Worm (Caenorhabditis elegans) whole organism, late embryonic: ENCODE data around the gene txt-9.

ENCODE experiments used
- C08G9.2 ChIP-seq: sonication (generic microtip); optimal IDR thresholded peaks from 2 replicates; lab custom pipeline; 2016; ENCODE audit warnings: mild to moderate bottlenecking, missing genetic modification characterization, moderate library complexity, missing compliant biosample characterization
- F13H6.1 ChIP-seq: sonication (generic microtip); optimal IDR thresholded peaks from 2 replicates; lab custom pipeline; 2016; ENCODE audit warnings: missing genetic modification characterization, missing compliant biosample characterization
- K02D7.2 ChIP-seq: sonication (generic microtip); optimal IDR thresholded peaks from 2 replicates; lab custom pipeline; 2017; ENCODE audit warnings: mild to moderate bottlenecking, missing genetic modification characterization, missing compliant biosample characterization
- T23F11.4 ChIP-seq: fragments of 200-800 bp; sonication (Bioruptor generic); optimal IDR thresholded peaks from 2 replicates; lab custom pipeline; 2018; ENCODE audit warnings: mild to moderate bottlenecking, missing genetic modification characterization, missing compliant biosample characterization
- ahr-1 ChIP-seq: sonication (generic microtip); optimal IDR thresholded peaks from 2 replicates; lab custom pipeline; 2016; ENCODE audit warnings: missing genetic modification characterization, missing compliant biosample characterization
- ama-1 ChIP-seq: fragments of 150-350 bp; optimal IDR thresholded peaks from 2 replicates; lab custom pipeline; 2014
- ceh-14 ChIP-seq: sonication (generic microtip); optimal IDR thresholded peaks from 2 replicates; lab custom pipeline; 2016; ENCODE audit warnings: missing genotype, missing genetic modification characterization, missing compliant biosample characterization
- ceh-19 ChIP-seq: fragments of 200-800 bp; sonication (Bioruptor generic); optimal IDR thresholded peaks from 2 replicates; lab custom pipeline; 2018; ENCODE audit warnings: mild to moderate bottlenecking, missing genetic modification characterization, missing compliant biosample characterization
- ceh-2 ChIP-seq: sonication (generic microtip); optimal IDR thresholded peaks from 2 replicates; lab custom pipeline; 2016; ENCODE audit warnings: missing genotype, missing genetic modification characterization, missing compliant biosample characterization
- ceh-31 ChIP-seq: sonication (generic microtip); optimal IDR thresholded peaks from 2 replicates; lab custom pipeline; 2016; ENCODE audit warnings: missing genetic modification characterization, missing compliant biosample characterization
- ceh-34 ChIP-seq: sonication (generic microtip); optimal IDR thresholded peaks from 2 replicates; lab custom pipeline; 2016; ENCODE audit warnings: mild to moderate bottlenecking, missing genetic modification characterization, missing compliant biosample characterization
- ceh-45 ChIP-seq: fragments of 200-800 bp; sonication (Bioruptor generic); IDR thresholded peaks from 2 replicates; pipeline ENCODE4 v1.3.6; 2022; ENCODE audit warnings: missing genetic modification reagents, missing genetic modification characterization, missing compliant biosample characterization
- ceh-9 ChIP-seq: sonication (generic microtip); optimal IDR thresholded peaks from 2 replicates; lab custom pipeline; 2016; ENCODE audit warnings: mild to moderate bottlenecking, missing genetic modification characterization, inconsistent platforms, missing compliant biosample characterization
- dve-1 ChIP-seq: sonication (generic microtip); optimal IDR thresholded peaks from 2 replicates; lab custom pipeline; 2017; ENCODE audit warnings: antibody characterized with exemption, mild to moderate bottlenecking, missing genetic modification characterization, missing compliant biosample characterization
- elt-2 ChIP-seq: sonication (generic microtip); optimal IDR thresholded peaks from 2 replicates; lab custom pipeline; 2016; ENCODE audit warnings: missing genetic modification reagents, missing genetic modification characterization, missing compliant biosample characterization
- ets-4 ChIP-seq: sonication (generic microtip); optimal IDR thresholded peaks from 2 replicates; lab custom pipeline; 2016; ENCODE audit warnings: missing genetic modification characterization, missing compliant biosample characterization
- fax-1 ChIP-seq: sonication (generic microtip); optimal IDR thresholded peaks from 2 replicates; lab custom pipeline; 2016; ENCODE audit warnings: missing genotype, missing genetic modification characterization, missing compliant biosample characterization
- hlh-15 ChIP-seq: sonication (generic microtip); optimal IDR thresholded peaks from 2 replicates; lab custom pipeline; 2016; ENCODE audit warnings: missing genetic modification characterization, missing compliant biosample characterization
- hlh-8 ChIP-seq: sonication (generic microtip); optimal IDR thresholded peaks from 2 replicates; lab custom pipeline; 2016; ENCODE audit warnings: missing genotype, missing genetic modification characterization, missing compliant biosample characterization
- lim-6 ChIP-seq: sonication (generic microtip); optimal IDR thresholded peaks from 2 replicates; lab custom pipeline; 2016; ENCODE audit warnings: missing genetic modification characterization, missing compliant biosample characterization
- mec-3 ChIP-seq: sonication (generic microtip); optimal IDR thresholded peaks from 2 replicates; lab custom pipeline; 2016; ENCODE audit warnings: borderline replicate concordance, missing genetic modification characterization, missing compliant biosample characterization
- nfya-1 ChIP-seq: sonication (generic microtip); optimal IDR thresholded peaks from 2 replicates; lab custom pipeline; 2017; ENCODE audit warnings: missing genetic modification characterization, mild to moderate bottlenecking, missing compliant biosample characterization, antibody characterized with exemption, moderate library complexity
- nhr-11 ChIP-seq: fragments of 150-350 bp; optimal IDR thresholded peaks from 2 replicates; lab custom pipeline; 2014; ENCODE audit warnings: missing biosample characterization, missing genetic modification characterization
- npax-4 ChIP-seq: sonication (generic microtip); optimal IDR thresholded peaks from 2 replicates; lab custom pipeline; 2016; ENCODE audit warnings: missing genetic modification characterization, missing compliant biosample characterization
- pag-3 ChIP-seq: sonication (generic microtip); optimal IDR thresholded peaks from 2 replicates; lab custom pipeline; 2016; ENCODE audit warnings: missing compliant biosample characterization, missing genetic modification characterization, borderline replicate concordance
- pax-1 ChIP-seq: fragments of 150-350 bp; optimal IDR thresholded peaks from 2 replicates; lab custom pipeline; 2014; ENCODE audit warnings: missing biosample characterization, missing genetic modification characterization
- pqm-1 ChIP-seq: sonication (generic microtip); optimal IDR thresholded peaks from 2 replicates; lab custom pipeline; 2016; ENCODE audit warnings: missing genetic modification characterization, missing compliant biosample characterization
- rnt-1 ChIP-seq: sonication (generic microtip); optimal IDR thresholded peaks from 2 replicates; lab custom pipeline; 2016; ENCODE audit warnings: missing genetic modification characterization, missing compliant biosample characterization
- sdc-2 ChIP-seq: sonication (generic microtip); optimal IDR thresholded peaks from 2 replicates; lab custom pipeline; 2016; ENCODE audit warnings: missing genotype, missing genetic modification characterization, missing compliant biosample characterization
- sox-2 ChIP-seq: fragments of 200-800 bp; sonication (Bioruptor generic); IDR thresholded peaks from 2 replicates; pipeline ENCODE4 v1.3.6; 2022; ENCODE audit warnings: missing genetic modification reagents, missing genetic modification characterization, missing compliant biosample characterization
- tbx-2 ChIP-seq: sonication (generic microtip); optimal IDR thresholded peaks from 2 replicates; lab custom pipeline; 2016; ENCODE audit warnings: missing genetic modification characterization, missing compliant biosample characterization
- tbx-7 ChIP-seq: sonication (generic microtip); optimal IDR thresholded peaks from 2 replicates; lab custom pipeline; 2016; ENCODE audit warnings: missing genotype, missing genetic modification characterization, missing compliant biosample characterization
- unc-42 ChIP-seq: sonication (generic microtip); optimal IDR thresholded peaks from 2 replicates; lab custom pipeline; 2016; ENCODE audit warnings: missing genotype, missing genetic modification characterization, missing compliant biosample characterization
- unc-86 ChIP-seq: sonication (generic microtip); optimal IDR thresholded peaks from 2 replicates; lab custom pipeline; 2016; ENCODE audit warnings: missing genetic modification characterization, missing compliant biosample characterization
- zip-5 ChIP-seq: sonication (generic microtip); optimal IDR thresholded peaks from 2 replicates; lab custom pipeline; 2016; ENCODE audit warnings: missing genetic modification characterization, missing compliant biosample characterization
- ztf-16 ChIP-seq: sonication (generic microtip); optimal IDR thresholded peaks from 2 replicates; lab custom pipeline; 2017; ENCODE audit warnings: missing genetic modification characterization, missing compliant biosample characterization

Gene txt-9

DNA sequence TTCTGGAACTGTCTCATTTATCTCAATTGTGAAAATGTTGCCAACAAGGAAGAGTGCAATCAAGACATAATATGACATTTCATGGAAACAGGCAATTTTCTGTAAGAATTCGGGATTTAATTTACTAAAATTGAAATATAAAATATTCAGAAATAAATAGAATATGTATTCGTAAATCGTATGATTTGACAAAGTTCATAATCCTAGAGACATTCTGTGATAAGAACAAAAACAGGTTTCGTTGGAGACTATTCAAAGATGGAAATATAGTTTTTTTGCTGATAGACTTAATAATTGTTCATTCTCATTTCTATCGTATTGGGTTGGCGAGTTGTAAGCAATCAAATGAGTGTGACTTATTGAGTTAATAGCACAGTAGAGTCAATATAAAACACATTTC is 27.5 kb upstream of the txt-9 start, which contains the start of gene C27A2.12:
TSS of gene C27A2.12 (minus strand) at position 101 of the 400 bp plus-strand sequence.
- TF ChIP-seq elt-2 (tag; lab: Kevin White, UChicago): no peak
- TF ChIP-seq F13H6.1: no peak
- TF ChIP-seq nhr-11 (tag; lab: Kevin White, UChicago): no peak
- no peak for TF ChIP-seq ceh-14 (tag; lab: Kevin White, UChicago)
- TF ChIP-seq sox-2 (GFP tag; lab: Robert Waterston, UW): no peak
- no peak for TF ChIP-seq unc-42 (tag; lab: Kevin White, UChicago)
- TF ChIP-seq ceh-45: no peak

ce11 chrII:5060719-5061118 is 24.9 kb upstream of the txt-9 start, which contains the start of gene pho-12:
pho-12 (minus strand) TSS chrII:5060819.
- no peak for TF ChIP-seq pag-3 (tag; lab: Kevin White, UChicago)
- TF ChIP-seq T23F11.4: no peak

DNA sequence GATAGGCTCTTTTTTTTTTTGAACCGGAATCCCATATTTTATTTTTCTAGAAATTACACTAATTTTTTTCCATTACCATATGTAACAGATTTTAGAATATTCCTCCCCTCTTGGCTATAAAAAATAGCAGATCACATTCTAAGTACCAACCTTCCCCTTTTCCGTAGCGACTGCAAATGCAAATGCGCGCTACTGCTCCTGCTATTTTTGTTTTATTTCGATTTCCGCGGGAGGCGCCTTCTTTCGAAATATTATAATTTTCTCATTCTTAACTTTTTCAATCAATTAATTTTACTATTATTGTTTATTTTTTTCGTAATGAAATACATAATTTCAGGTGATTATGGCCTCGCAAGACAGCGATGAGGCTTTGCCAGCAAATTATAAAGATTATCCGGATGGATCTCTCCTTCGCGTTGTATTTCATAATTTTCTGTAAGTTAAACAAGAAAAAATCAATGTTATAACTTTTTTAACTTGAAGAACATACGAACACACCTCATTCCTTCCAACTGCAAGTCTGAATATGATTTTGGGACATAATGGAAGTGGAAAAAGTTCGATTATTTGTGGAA is 23.7 kb upstream of the txt-9 start, which contains the start of gene smc-5:
TSS of gene smc-5 (plus strand) at position 332 of the 575 bp plus-strand sequence.
- TF ChIP-seq fax-1 (tag; lab: Kevin White, UChicago) (peak; percentile 58), lim-6 (tag; lab: Kevin White, UChicago) (peak; percentile 25), ceh-9 (tag; lab: Kevin White, UChicago) (no peak), ceh-14 (tag; lab: Kevin White, UChicago) (peak; percentile 52), ztf-16 (tag; lab: Kevin White, UChicago) (peak; percentile 14), C08G9.2 (peak; percentile 63), hlh-8 (tag; lab: Kevin White, UChicago) (peak; percentile 13), tbx-7 (tag; lab: Kevin White, UChicago) (peak; percentile 43), ceh-2 (tag; lab: Kevin White, UChicago) (peak; percentile 69), F13H6.1 (peak; percentile 36), ceh-31 (tag; lab: Kevin White, UChicago) (peak; percentile 91), npax-4 (no peak), pqm-1 (tag; lab: Kevin White, UChicago) (peak; percentile 23), tbx-2 (peak; percentile 73), ceh-19 (GFP tag; lab: Kevin White, UChicago) (no peak), nfya-1 (tag; lab: Kevin White, UChicago) (peak; percentile 38), zip-5 (tag; lab: Kevin White, UChicago) (peak; percentile 43), ahr-1 (tag; lab: Kevin White, UChicago) (no peak), ama-1 (no peak), unc-42 (tag; lab: Kevin White, UChicago) (peak; percentile 56), ets-4 (tag; lab: Kevin White, UChicago) (peak; percentile 57), pax-1 (peak; percentile 16), mec-3 (tag; lab: Kevin White, UChicago) (no peak), dve-1 (tag; lab: Kevin White, UChicago) (no peak), ceh-34 (tag; lab: Kevin White, UChicago) (peak; percentile 68), rnt-1 (peak; percentile 52)

- TF ChIP-seq ceh-2 (tag; lab: Kevin White, UChicago) (no peak), ztf-16 (tag; lab: Kevin White, UChicago) (no peak), ceh-19 (GFP tag; lab: Kevin White, UChicago) (no peak), mec-3 (tag; lab: Kevin White, UChicago) (no peak)
- TF ChIP-seq, all 69 proteins: peak for 0
Measured at ce11 chrII:5066967-5067366, 18.6 kb upstream of the txt-9 start.

DNA sequence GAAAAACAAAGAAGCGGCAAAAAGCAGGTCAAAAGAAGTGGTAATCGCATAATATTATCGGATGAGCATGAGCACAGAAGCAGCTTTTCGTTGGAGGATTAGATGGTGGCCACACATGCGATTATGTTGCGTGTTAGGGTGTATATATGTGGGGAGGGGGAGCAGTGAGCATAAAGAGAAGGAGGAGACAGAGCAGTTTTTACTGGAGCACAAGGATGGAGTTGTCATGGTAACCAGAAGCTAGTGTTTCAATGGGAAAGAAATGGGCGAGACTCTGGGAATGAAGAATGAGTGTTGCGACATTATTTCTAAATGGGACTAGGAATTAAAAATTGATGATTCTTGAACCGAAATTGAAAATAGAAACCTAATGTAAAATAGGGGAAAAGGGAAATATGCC is 17.7 kb upstream of the txt-9 start, which contains the start of gene C27A2.8:
TSS of gene C27A2.8 (minus strand) at position 117 of the 400 bp plus-strand sequence.
- TF ChIP-seq K02D7.2 (no peak), npax-4 (no peak), sdc-2 (no peak), unc-86 (tag; lab: Kevin White, UChicago) (no peak), hlh-15 (no peak)
